Fruit fly (Drosophila melanogaster): ENCODE results near the gene Sfp24F.
A peak's percentile ranks its signal among the peaks of the same experiment; 100 is the strongest.

Gene Sfp24F

dm6 chr2L:4456539-4456994 is 14.7 kb upstream of the Sfp24F start, which contains the start of gene Gs1l (continued):
- TF ChIP-seq dmrt99B (tag; optimal IDR thresholded peaks at IDR 0.05) (no peak), gfzf (GFP tag; optimal IDR thresholded peaks at IDR 0.05) (peak; percentile 75), Dp (GFP tag; optimal IDR thresholded peaks at IDR 0.05) (peak; percentile 54), CG1529 (GFP tag; optimal IDR thresholded peaks at IDR 0.05) (no peak), Hr78 (GFP tag; optimal IDR thresholded peaks at IDR 0.05) (peak in 1 of 2 experiments; percentile 55), ftz-f1 (GFP tag; optimal IDR thresholded peaks at IDR 0.05) (peak; percentile 88), Fer3 (tag; optimal IDR thresholded peaks at IDR 0.05) (peak; percentile 5), Meics (GFP tag; optimal IDR thresholded peaks at IDR 0.05) (peak; percentile 19), CG9876 (GFP tag; optimal IDR thresholded peaks at IDR 0.05) (no peak), ci (GFP tag; IDR thresholded peaks at IDR 0.05) (peak; percentile 47; the same call in 2 of the 3 replicates), CG10267 (tag; optimal IDR thresholded peaks at IDR 0.05) (peak; percentile 9), Eip74EF (GFP tag; optimal IDR thresholded peaks at IDR 0.05) (peak in 1 of 2 experiments; percentile 68), usp (GFP tag; optimal IDR thresholded peaks at IDR 0.05) (no peak), Drgx (GFP tag; IDR thresholded peaks at IDR 0.05) (peak; percentile 54), Dbx (GFP tag; IDR thresholded peaks at IDR 0.05) (peak; percentile 76; the same call in 2 of the 3 replicates), CG31441 (GFP tag; IDR thresholded peaks at IDR 0.05) (0 out of 2 replicates have a peak, but pooled peaks have one; percentile 24), ERR (GFP tag; optimal IDR thresholded peaks at IDR 0.05) (peak; percentile 88), grau (tag; optimal IDR thresholded peaks at IDR 0.05) (peak; percentile 33), CG15269 (tag; optimal IDR thresholded peaks at IDR 0.05) (peak; percentile 49), sob (GFP tag; IDR thresholded peaks at IDR 0.05) (peak; percentile 38; the same call in 1 of the 2 replicates), sens (GFP tag) (peak; percentile 61), CG8290 (GFP tag; optimal IDR thresholded peaks at IDR 0.05) (no peak), CG8290 (tag; optimal IDR thresholded peaks at IDR 0.05) (peak in 1 of 2 experiments; percentile 49), unpg (GFP tag; optimal IDR thresholded peaks at IDR 0.05) (peak; percentile 34), NfI (GFP tag; optimal IDR thresholded peaks at IDR 0.05) (peak; percentile 14)

DNA sequence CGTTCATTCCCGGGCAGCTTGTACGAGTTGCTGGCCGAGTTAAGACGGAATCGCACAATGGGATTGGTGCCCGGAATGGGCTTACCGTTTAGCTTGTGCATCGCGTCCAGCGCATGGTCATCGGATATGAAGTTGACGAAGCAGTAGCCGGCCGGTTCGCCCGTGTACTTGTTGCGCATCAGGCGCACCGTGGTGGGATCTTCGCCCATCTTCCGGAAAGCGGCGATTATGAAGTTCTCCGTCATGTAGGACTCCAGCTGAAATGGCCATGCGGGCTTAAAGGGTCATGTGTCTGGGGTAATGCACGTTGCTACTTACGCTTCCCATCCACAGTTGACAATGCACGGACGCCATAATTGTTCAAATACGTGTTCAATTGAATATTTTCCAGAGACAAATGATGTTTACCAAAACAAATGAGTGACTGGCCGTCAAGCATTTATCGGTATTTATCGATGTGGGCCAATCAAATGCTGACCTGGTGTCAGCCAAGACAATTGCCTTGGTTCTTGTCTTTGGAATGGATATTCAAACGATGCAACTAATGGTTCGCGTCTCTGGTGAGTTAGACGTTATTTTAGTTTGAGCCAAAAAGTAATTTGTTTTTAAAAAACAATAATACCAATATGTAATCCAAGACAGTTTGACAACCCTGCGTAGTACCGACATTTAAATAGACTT is 12.3 kb upstream of the Sfp24F start, which contains the start of the genes Secp43 and ND-B8:
Gene Secp43, minus strand, starts transcription at position 445 of the 681 bp plus-strand sequence.
Gene ND-B8, plus strand, starts transcription at position 618 of the 681 bp plus-strand sequence.
- TF ChIP-seq dm (GFP tag; optimal IDR thresholded peaks at IDR 0.05) = peak; percentile 33
- TF ChIP-seq knrl (GFP tag; IDR thresholded peaks at IDR 0.05; ENCODE audit: partially characterized antibody) = peak; percentile 74
- peak; percentile 65 for TF ChIP-seq CG14860 (GFP tag; IDR thresholded peaks at IDR 0.05; ENCODE audit: partially characterized antibody)
- no peak for TF ChIP-seq unpg (GFP tag; optimal IDR thresholded peaks at IDR 0.05)
- peak; percentile 75 for TF ChIP-seq Hmr (GFP tag; optimal IDR thresholded peaks at IDR 0.05)
- peak; percentile 64 for TF ChIP-seq Sin3A (optimal IDR thresholded peaks at IDR 0.05)
- no peak for TF ChIP-seq kni (GFP tag; optimal IDR thresholded peaks at IDR 0.05)
- TF ChIP-seq CG7372 (GFP tag; IDR thresholded peaks at IDR 0.05) = no peak
- TF ChIP-seq tgo (GFP tag; IDR thresholded peaks at IDR 0.05) = no peak
- TF ChIP-seq CG17912 (GFP tag; optimal IDR thresholded peaks at IDR 0.05) = peak; percentile 11
- TF ChIP-seq trh (GFP tag; optimal IDR thresholded peaks at IDR 0.05) = no peak
- TF ChIP-seq grn (GFP tag; optimal IDR thresholded peaks at IDR 0.05) = no peak
- TF ChIP-seq shn (GFP tag; optimal IDR thresholded peaks at IDR 0.05) = no peak
- no peak for TF ChIP-seq CG14667 (GFP tag; IDR thresholded peaks at IDR 0.05)
- TF ChIP-seq CG10959 (GFP tag; IDR thresholded peaks at IDR 0.05) = no peak
- no peak for TF ChIP-seq Camta (GFP tag; optimal IDR thresholded peaks at IDR 0.05)
- no peak for TF ChIP-seq HHEX (GFP tag; optimal IDR thresholded peaks at IDR 0.05)
- 0 out of 2 replicates have a peak, but pooled peaks have one; percentile 13 for TF ChIP-seq Atf6 (GFP tag; IDR thresholded peaks at IDR 0.05)
- TF ChIP-seq her (GFP tag; optimal IDR thresholded peaks at IDR 0.05) = no peak
- peak; percentile 64 for TF ChIP-seq CG4617 (GFP tag; optimal IDR thresholded peaks at IDR 0.05; ENCODE audit: borderline replicate concordance)
- peak; percentile 68 for TF ChIP-seq E2f2 (GFP tag; IDR thresholded peaks at IDR 0.05)
- no peak for TF ChIP-seq Lim3 (GFP tag; IDR thresholded peaks at IDR 0.05)
- no peak for TF ChIP-seq disco-r (GFP tag; optimal IDR thresholded peaks at IDR 0.05)
- no peak for TF ChIP-seq CG16863 (GFP tag; optimal IDR thresholded peaks at IDR 0.05)
- TF ChIP-seq Meics (GFP tag; optimal IDR thresholded peaks at IDR 0.05) = no peak
- TF ChIP-seq gro (GFP tag; optimal IDR thresholded peaks at IDR 0.05) = peak; percentile 45
- TF ChIP-seq CG2875 (GFP tag; optimal IDR thresholded peaks at IDR 0.05) = no peak

Measured in whole organism, embryonic.